Worm (Caenorhabditis elegans): ENCODE results near the gene gasr-8.

- no peak for TF ChIP-seq fkh-3 (tag; optimal IDR thresholded peaks at IDR 0.05)
- no peak for TF ChIP-seq lir-1 (GFP tag; conservative IDR thresholded peaks at IDR 0.05)
These were observed at the start of gene gasr-8 for ce11 chrV:14689060-14689750.
